Fruit fly (Drosophila melanogaster): ENCODE results near the gene CG43057.

DNA sequence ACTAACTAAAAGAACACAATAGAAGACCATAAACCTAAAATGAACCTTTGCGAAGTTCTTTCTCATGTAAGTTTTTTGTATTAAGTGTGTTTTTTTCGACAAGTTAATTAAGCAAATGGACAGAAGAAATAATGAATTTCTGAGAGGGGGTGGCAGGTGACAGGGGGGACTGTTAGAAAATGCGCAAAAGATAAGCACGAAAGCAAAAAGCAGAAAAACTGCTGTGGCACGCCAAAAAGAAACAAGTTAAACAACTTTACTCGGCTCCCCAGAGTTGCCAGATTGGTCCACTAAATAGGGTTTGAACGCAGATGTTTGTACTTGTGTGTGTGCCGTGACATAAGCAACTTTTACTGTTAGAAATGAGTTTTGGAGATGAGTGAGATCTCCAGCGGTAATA is 33.1 kb upstream of the CG43057 start:
- no peak for TF ChIP-seq CG9948 (tag; optimal IDR thresholded peaks at IDR 0.05)
- TF ChIP-seq EcR (GFP tag; optimal IDR thresholded peaks at IDR 0.05): no peak
- TF ChIP-seq Snoo (tag; optimal IDR thresholded peaks at IDR 0.05): no peak
- no peak for TF ChIP-seq Pif1A (GFP tag; optimal IDR thresholded peaks at IDR 0.05)
- no peak for TF ChIP-seq CG12605 (GFP tag; IDR thresholded peaks at IDR 0.05)
- TF ChIP-seq CG8159 (tag; optimal IDR thresholded peaks at IDR 0.05): no peak
- no peak for TF ChIP-seq D1 (tag; optimal IDR thresholded peaks at IDR 0.05)
- TF ChIP-seq CG10348 (GFP tag; IDR thresholded peaks at IDR 0.05): no peak

All from whole organism, pupa.